Worm (Caenorhabditis elegans): ENCODE data around the gene nrf-6.

ce11 chrII:8037863-8038262, 5.4 kb upstream of the nrf-6 start, which contains the start of gene C08B11.9:
- TF ChIP-seq nhr-2 (tag; optimal IDR thresholded peaks at IDR 0.05) (no peak), unc-62 (GFP tag; optimal IDR thresholded peaks at IDR 0.05) (no peak), elt-1 (tag; optimal IDR thresholded peaks at IDR 0.05; ENCODE audit: borderline replicate concordance, insufficient read depth) (no peak), sptf-1 (tag; optimal IDR thresholded peaks at IDR 0.05) (no peak), unc-39 (tag; optimal IDR thresholded peaks at IDR 0.05) (no peak), elt-3 (tag; optimal IDR thresholded peaks at IDR 0.05) (no peak), ces-1 (GFP tag; optimal IDR thresholded peaks at IDR 0.05) (no peak), lin-32 (GFP tag; optimal IDR thresholded peaks at IDR 0.05) (no peak), mls-2 (tag; optimal IDR thresholded peaks at IDR 0.05) (no peak), nhr-12 (tag; optimal IDR thresholded peaks at IDR 0.05) (no peak), lin-13 (tag; optimal IDR thresholded peaks at IDR 0.05) (no peak), ceh-83 (GFP tag; optimal IDR thresholded peaks at IDR 0.05) (no peak)

Measured in whole organism, mixed stage, embryonic.